Worm (Caenorhabditis elegans): ENCODE results near the gene dhs-12.

Gene dhs-12

DNA sequence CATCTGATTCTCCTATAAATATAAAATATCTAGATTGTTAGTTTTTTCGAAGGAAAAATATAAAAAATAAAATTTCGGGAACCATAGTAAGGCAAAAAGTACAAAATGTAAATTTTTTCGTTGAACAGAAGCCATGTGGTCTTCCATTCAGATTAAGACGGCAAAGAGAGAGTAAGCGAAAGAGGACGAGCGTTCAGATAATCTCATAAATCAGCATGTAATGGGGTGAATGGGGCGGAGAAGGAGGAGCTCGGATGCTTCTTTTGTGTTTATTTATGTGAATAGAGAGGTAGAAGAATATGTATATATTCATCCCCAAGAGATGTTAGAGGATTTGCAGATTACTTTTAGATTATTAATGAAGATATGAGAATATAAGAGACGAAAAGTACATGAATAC is 32.1 kb downstream of the dhs-12 start, which contains the start of gene pxf-1:
Gene pxf-1, minus strand, starts transcription at position 14 of the 400 bp plus-strand sequence.
- TF ChIP-seq jun-1 (tag; optimal IDR thresholded peaks at IDR 0.05): no peak
- TF ChIP-seq nhr-71 (tag; optimal IDR thresholded peaks at IDR 0.05): no peak
- TF ChIP-seq fkh-4 (tag; optimal IDR thresholded peaks at IDR 0.05; ENCODE audit: borderline replicate concordance): no peak
- TF ChIP-seq egl-13 (tag; optimal IDR thresholded peaks at IDR 0.05): no peak
- TF ChIP-seq lin-39 (tag; optimal IDR thresholded peaks at IDR 0.05): no peak
- TF ChIP-seq elt-3 (tag; optimal IDR thresholded peaks at IDR 0.05): no peak
- TF ChIP-seq pax-3 (tag; optimal IDR thresholded peaks at IDR 0.05): no peak
- TF ChIP-seq rnt-1 (tag; optimal IDR thresholded peaks at IDR 0.05): no peak
- no peak for TF ChIP-seq mef-2 (tag; optimal IDR thresholded peaks at IDR 0.05)
- no peak for TF ChIP-seq snu-23 (GFP tag; optimal IDR thresholded peaks at IDR 0.05)
- TF ChIP-seq nhr-77 (tag; optimal IDR thresholded peaks at IDR 0.05): no peak
- TF ChIP-seq C16A3.4 (tag; optimal IDR thresholded peaks at IDR 0.05): no peak
- no peak for TF ChIP-seq zip-4 (GFP tag; optimal IDR thresholded peaks at IDR 0.05)
- TF ChIP-seq Y116A8C.19 (tag; optimal IDR thresholded peaks at IDR 0.05; ENCODE audit: borderline replicate concordance): no peak
- no peak for TF ChIP-seq unc-130 (tag; optimal IDR thresholded peaks at IDR 0.05)
- no peak for TF ChIP-seq C34B4.2 (tag; optimal IDR thresholded peaks at IDR 0.05)
- TF ChIP-seq unc-86 (tag; optimal IDR thresholded peaks at IDR 0.05): no peak
- no peak for TF ChIP-seq snpc-4 (tag; optimal IDR thresholded peaks at IDR 0.05)

DNA sequence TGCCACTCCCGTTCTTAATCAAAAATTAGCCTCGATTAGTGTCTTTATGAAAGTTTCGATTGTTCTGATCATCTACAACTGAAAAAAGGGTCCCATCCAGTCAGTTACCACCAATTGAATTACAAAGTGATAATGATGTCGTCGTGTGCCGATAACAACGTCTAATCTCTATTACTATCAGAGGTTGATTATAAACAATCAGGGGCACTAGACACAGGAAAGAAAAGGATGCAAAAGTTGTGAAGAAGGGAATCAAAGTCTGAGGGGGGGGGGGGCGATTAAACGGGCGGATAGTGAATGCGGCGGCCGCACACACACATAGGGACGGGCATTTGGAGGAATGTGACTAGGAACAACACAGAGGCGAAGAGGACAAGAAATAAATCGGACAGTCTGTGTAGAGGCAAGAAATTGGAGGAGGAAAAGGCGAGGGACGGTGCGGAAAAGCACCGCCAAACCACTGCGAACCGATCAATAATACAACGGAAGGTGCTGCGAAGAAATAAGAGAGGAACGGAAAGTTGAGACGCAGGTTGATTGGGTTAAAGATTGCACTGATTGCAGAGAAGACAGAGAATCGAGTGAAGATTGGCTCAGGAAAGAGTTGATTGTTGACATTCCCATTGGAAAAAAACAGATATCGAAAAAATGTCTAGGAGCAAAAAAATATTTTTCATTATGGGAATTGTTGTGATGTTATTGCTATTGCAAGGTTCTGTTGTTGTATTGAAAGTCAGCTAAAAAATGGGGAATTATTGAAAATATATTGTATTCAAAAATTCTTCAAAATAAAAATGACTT is 32.9 kb downstream of the dhs-12 start:
- no peak for TF ChIP-seq fkh-4 (tag; optimal IDR thresholded peaks at IDR 0.05; ENCODE audit: borderline replicate concordance)
- no peak for TF ChIP-seq vab-15 (tag; optimal IDR thresholded peaks at IDR 0.05)
- TF ChIP-seq snu-23 (GFP tag; optimal IDR thresholded peaks at IDR 0.05): peak; percentile 25
- peak; percentile 45 for TF ChIP-seq elt-2 (tag; optimal IDR thresholded peaks at IDR 0.05)
- no peak for TF ChIP-seq efl-1 (optimal IDR thresholded peaks at IDR 0.05)
- TF ChIP-seq efl-1 (GFP tag; optimal IDR thresholded peaks at IDR 0.05 in 1 of 2): peak in 1 of 2 experiments; percentile 62
- TF ChIP-seq swsn-7 (tag; optimal IDR thresholded peaks at IDR 0.05): no peak
- peak; percentile 9; the same call in 1 of the 2 replicates for TF ChIP-seq nhr-19 (GFP tag; conservative IDR thresholded peaks at IDR 0.05)
- no peak for TF ChIP-seq ceh-82 (tag; optimal IDR thresholded peaks at IDR 0.05)
- peak; percentile 14 for TF ChIP-seq nhr-71 (tag; optimal IDR thresholded peaks at IDR 0.05)
- peak; percentile 14 for TF ChIP-seq mep-1 (tag; optimal IDR thresholded peaks at IDR 0.05)
- no peak for TF ChIP-seq efl-3 (GFP tag; optimal IDR thresholded peaks at IDR 0.05)
- peak in 2 of 6 experiments; percentile 0 to 8 for TF ChIP-seq elt-3 (tag; optimal IDR thresholded peaks at IDR 0.05)
- TF ChIP-seq lin-14 (GFP tag; optimal IDR thresholded peaks at IDR 0.05): peak; percentile 73
- TF ChIP-seq blmp-1 (tag; optimal IDR thresholded peaks at IDR 0.05): peak; percentile 74
- no peak for TF ChIP-seq unc-30 (tag; optimal IDR thresholded peaks at IDR 0.05)
- TF ChIP-seq nhr-47 (tag; optimal IDR thresholded peaks at IDR 0.05): peak; percentile 0
- no peak for TF ChIP-seq C34B4.2 (tag; optimal IDR thresholded peaks at IDR 0.05)
- TF ChIP-seq nhr-20 (tag; optimal IDR thresholded peaks at IDR 0.05): peak; percentile 19
- TF ChIP-seq nhr-90 (tag; optimal IDR thresholded peaks at IDR 0.05; ENCODE audit: poor library complexity): peak; percentile 33

DNA sequence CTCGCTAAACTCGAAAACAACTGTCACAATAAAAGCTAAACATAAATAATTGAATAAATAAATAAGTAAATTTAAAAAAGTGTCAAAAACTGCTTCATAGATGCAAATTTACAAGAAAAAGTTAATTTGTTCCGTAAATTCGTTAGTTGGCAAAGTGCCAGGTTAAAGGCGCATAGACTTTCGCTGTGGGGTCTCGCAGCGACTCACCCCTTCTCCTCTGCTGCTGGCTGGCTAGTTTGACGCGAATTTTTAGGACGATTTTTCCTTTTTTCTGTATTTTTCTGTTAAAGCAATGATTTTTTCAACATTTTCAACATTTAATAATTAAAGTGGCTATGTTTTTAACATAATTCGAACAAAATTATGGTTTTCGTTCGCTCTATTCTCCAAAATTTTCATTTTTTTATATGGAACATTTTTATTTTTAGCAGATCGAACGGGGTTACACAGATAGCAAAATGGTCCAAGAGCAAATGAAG is 34.0 kb downstream of the dhs-12 start, which contains the start of gene rack-1:
Gene rack-1, plus strand, starts transcription at position 429 of the 479 bp plus-strand sequence.
- TF ChIP-seq aha-1 (tag; optimal IDR thresholded peaks at IDR 0.05) (no peak), ceh-82 (tag; optimal IDR thresholded peaks at IDR 0.05) (peak in 2 of 3 experiments; percentile 32 to 75), nhr-11 (tag; optimal IDR thresholded peaks at IDR 0.05) (no peak), fos-1 (tag; optimal IDR thresholded peaks at IDR 0.05) (no peak), egl-13 (tag; optimal IDR thresholded peaks at IDR 0.05) (no peak), pag-3 (tag; optimal IDR thresholded peaks at IDR 0.05; ENCODE audit: borderline replicate concordance, insufficient read depth) (no peak), elt-3 (tag; optimal IDR thresholded peaks at IDR 0.05) (peak in 1 of 6 experiments; percentile 51), isw-1 (GFP tag; IDR thresholded peaks at IDR 0.05) (peak; percentile 7; the same call in 1 of the 2 replicates), nhr-85 (tag) (peak; percentile 76), ztf-11 (tag; optimal IDR thresholded peaks at IDR 0.05) (no peak), C34B4.2 (tag; optimal IDR thresholded peaks at IDR 0.05) (no peak), jun-1 (tag; optimal IDR thresholded peaks at IDR 0.05) (peak; percentile 41), nhr-84 (tag; optimal IDR thresholded peaks at IDR 0.05) (no peak), unc-86 (tag; optimal IDR thresholded peaks at IDR 0.05) (no peak), nhr-71 (tag; optimal IDR thresholded peaks at IDR 0.05) (peak; percentile 74), grh-1 (GFP tag; IDR thresholded peaks at IDR 0.05) (no peak), elt-2 (tag; optimal IDR thresholded peaks at IDR 0.05) (peak; percentile 19), irx-1 (tag; optimal IDR thresholded peaks at IDR 0.05) (peak; percentile 17), ets-5 (GFP tag; IDR thresholded peaks at IDR 0.05) (no peak), unc-30 (tag; optimal IDR thresholded peaks at IDR 0.05) (no peak), lin-35 (GFP tag; optimal IDR thresholded peaks at IDR 0.05) (peak; percentile 66 to 70), nhr-28 (tag; optimal IDR thresholded peaks at IDR 0.05) (no peak), nhr-90 (tag; optimal IDR thresholded peaks at IDR 0.05; ENCODE audit: poor library complexity) (peak; percentile 31), unc-130 (tag; optimal IDR thresholded peaks at IDR 0.05) (peak; percentile 58)
